Fruit fly (Drosophila melanogaster) whole organism, embryonic: ENCODE data around the gene CG43630.

Source experiments
- ATbp ChIP-seq: fragments of 200-800 bp; sonication (Bioruptor generic); optimal IDR thresholded peaks from 2 replicates; lab custom pipeline; 2017; ENCODE audit warnings: missing biosample characterization, mild to moderate bottlenecking, missing genetic modification characterization, missing genetic modification reagents
- Asciz ChIP-seq: fragments of 200-800 bp; sonication (Bioruptor generic); optimal IDR thresholded peaks from 2 replicates; lab custom pipeline; 2017; ENCODE audit warnings: missing biosample characterization, mild to moderate bottlenecking, missing genetic modification characterization, missing genetic modification reagents
- CG10209 ChIP-seq: fragments of 200-800 bp; sonication (Bioruptor generic); optimal IDR thresholded peaks from 3 replicates; lab custom pipeline; 2017; ENCODE audit warnings: missing biosample characterization, mild to moderate bottlenecking, missing genetic modification characterization, missing genetic modification reagents
- CG10979 ChIP-seq: fragments of 200-800 bp; sonication (Bioruptor generic); optimal IDR thresholded peaks from 2 replicates; lab custom pipeline; 2018; ENCODE audit warnings: missing biosample characterization, mild to moderate bottlenecking, missing genetic modification characterization, moderate library complexity
- CG11247 ChIP-seq: fragments of 200-800 bp; sonication (Bioruptor generic); IDR thresholded peaks from 2 replicates; pipeline ENCODE4 v1.3.6; 2022; ENCODE audit warnings: missing biosample characterization, missing genetic modification characterization
- CG15601 ChIP-seq: fragments of 200-800 bp; sonication (Bioruptor generic); optimal IDR thresholded peaks from 3 replicates; lab custom pipeline; 2019; ENCODE audit warnings: missing biosample characterization, mild to moderate bottlenecking, missing genetic modification characterization, moderate library complexity
- CG16815 ChIP-seq: fragments of 200-800 bp; sonication (Bioruptor generic); optimal IDR thresholded peaks from 3 replicates; lab custom pipeline; 2017; ENCODE audit warnings: missing biosample characterization, mild to moderate bottlenecking, missing genetic modification characterization
- CG16863 ChIP-seq: fragments of 200-800 bp; sonication (Bioruptor generic); optimal IDR thresholded peaks from 3 replicates; lab custom pipeline; 2016; ENCODE audit warnings: missing biosample characterization, missing genetic modification characterization
- CG17328 ChIP-seq: fragments of 200-800 bp; sonication (Bioruptor generic); IDR thresholded peaks from 2 replicates; pipeline ENCODE4 v1.3.6; 2022; ENCODE audit warnings: missing biosample characterization, missing genetic modification characterization
- CG17359 ChIP-seq: fragments of 200-800 bp; sonication (Bioruptor generic); optimal IDR thresholded peaks from 3 replicates; lab custom pipeline; 2018; ENCODE audit warnings: missing biosample characterization, mild to moderate bottlenecking, missing genetic modification characterization, moderate library complexity
- CG18599 ChIP-seq: fragments of 200-800 bp; sonication (Bioruptor generic); optimal IDR thresholded peaks from 3 replicates; lab custom pipeline; 2017; ENCODE audit warnings: missing biosample characterization, missing genetic modification characterization, mild to moderate bottlenecking, moderate library complexity, missing genetic modification reagents
- CG2889 ChIP-seq: fragments of 200-800 bp; sonication (Bioruptor generic); IDR thresholded peaks from 3 replicates; pipeline ENCODE4 v1.3.6; 2022; ENCODE audit warnings: missing biosample characterization, missing genetic modification characterization
- CG3065 ChIP-seq: fragments of 200-800 bp; sonication (Bioruptor generic); optimal IDR thresholded peaks from 2 replicates; lab custom pipeline; 2016; ENCODE audit warnings: missing biosample characterization, missing genetic modification characterization
- CG3163 ChIP-seq: fragments of 200-800 bp; sonication (Bioruptor generic); optimal IDR thresholded peaks from 3 replicates; lab custom pipeline; 2016; ENCODE audit warnings: missing biosample characterization, missing genetic modification characterization
- CG33213 ChIP-seq: fragments of 200-800 bp; sonication (Bioruptor generic); optimal IDR thresholded peaks from 3 replicates; lab custom pipeline; 2016; ENCODE audit warnings: missing biosample characterization, missing genetic modification characterization
- CG7357 ChIP-seq: fragments of 200-800 bp; sonication (Bioruptor generic); IDR thresholded peaks from 3 replicates; pipeline ENCODE4 v1.3.6; 2022; ENCODE audit warnings: missing biosample characterization, missing genetic modification characterization
- CG7963 ChIP-seq: fragments of 200-800 bp; sonication (Bioruptor generic); IDR thresholded peaks from 3 replicates; pipeline ENCODE4 v1.3.6; 2022; ENCODE audit warnings: missing biosample characterization, missing genetic modification characterization; ENCODE audit not compliant: partially characterized antibody
- CG8388 ChIP-seq: fragments of 200-800 bp; sonication (Bioruptor generic); optimal IDR thresholded peaks from 2 replicates; lab custom pipeline; 2019; ENCODE audit warnings: missing biosample characterization, mild to moderate bottlenecking, missing genetic modification characterization, moderate library complexity
- CG8765 ChIP-seq: fragments of 200-800 bp; sonication (Bioruptor generic); IDR thresholded peaks from 2 replicates; pipeline ENCODE4 v1.3.6; 2022; ENCODE audit warnings: missing biosample characterization, missing genetic modification characterization
- CG8924 ChIP-seq: fragments of 200-800 bp; optimal IDR thresholded peaks from 3 replicates; lab custom pipeline; 2019; ENCODE audit warnings: missing biosample characterization, mild to moderate bottlenecking, missing genetic modification characterization, moderate library complexity
- CG9797 ChIP-seq: fragments of 200-800 bp; sonication (Bioruptor generic); optimal IDR thresholded peaks from 3 replicates; lab custom pipeline; 2018; ENCODE audit warnings: missing biosample characterization, mild to moderate bottlenecking, missing genetic modification characterization
- CG9932 ChIP-seq: fragments of 200-800 bp; sonication (Bioruptor generic); IDR thresholded peaks from 2 replicates; pipeline ENCODE4 v1.3.6; 2022; ENCODE audit warnings: missing biosample characterization, missing genetic modification characterization
- Dp ChIP-seq: fragments of 200-800 bp; sonication (Bioruptor generic); optimal IDR thresholded peaks from 2 replicates; lab custom pipeline; 2018; ENCODE audit warnings: missing biosample characterization, mild to moderate bottlenecking, missing genetic modification characterization, moderate library complexity
- E2f2 ChIP-seq: fragments of 200-800 bp; sonication (Bioruptor generic); IDR thresholded peaks from 2 replicates; pipeline ENCODE4 v1.3.6; 2022; ENCODE audit warnings: missing biosample characterization, missing genetic modification characterization
- Gug ChIP-seq: fragments of 200-800 bp; sonication (Bioruptor generic); IDR thresholded peaks from 4 replicates; pipeline ENCODE4 v1.3.6; 2022; ENCODE audit warnings: missing biosample characterization, missing genetic modification characterization
- H2.0 ChIP-seq: fragments of 200-800 bp; sonication (Bioruptor generic); IDR thresholded peaks from 2 replicates; pipeline ENCODE4 v1.3.6; 2022; ENCODE audit warnings: missing biosample characterization, missing genetic modification characterization
- Hmr ChIP-seq: fragments of 200-800 bp; sonication (Bioruptor generic); optimal IDR thresholded peaks from 3 replicates; lab custom pipeline; 2017; ENCODE audit warnings: mild to moderate bottlenecking, missing biosample characterization, missing genetic modification reagents, missing genetic modification characterization
- Jarid2 ChIP-seq: fragments of 200-800 bp; sonication (Bioruptor generic); optimal IDR thresholded peaks from 3 replicates; lab custom pipeline; 2017; ENCODE audit warnings: mild to moderate bottlenecking, missing biosample characterization, missing genetic modification reagents, missing genetic modification characterization
- MBD-R2 ChIP-seq: fragments of 200-800 bp; sonication (Bioruptor generic); IDR thresholded peaks from 2 replicates; pipeline ENCODE4 v1.3.6; 2022; ENCODE audit warnings: missing biosample characterization, missing genetic modification characterization
- MESR4 ChIP-seq: fragments of 200-800 bp; sonication (Bioruptor generic); optimal IDR thresholded peaks from 2 replicates; lab custom pipeline; 2018; ENCODE audit warnings: missing biosample characterization, mild to moderate bottlenecking, missing genetic modification characterization, moderate library complexity
- Med ChIP-seq: fragments of 200-800 bp; sonication (Bioruptor generic); peaks from one replicate; lab custom pipeline; 2016; ENCODE audit warnings: missing biosample characterization, missing genetic modification characterization, mild to moderate bottlenecking, inconsistent platforms, moderate library complexity
- Myb ChIP-seq: fragments of 200-800 bp; sonication (Bioruptor generic); optimal IDR thresholded peaks from 2 replicates; lab custom pipeline; 2016; ENCODE audit warnings: missing biosample characterization, missing genetic modification characterization
- Rfx ChIP-seq: fragments of 200-800 bp; sonication (Bioruptor generic); IDR thresholded peaks from 2 replicates; pipeline ENCODE4 v1.3.6; 2022; ENCODE audit warnings: missing biosample characterization, missing genetic modification characterization
- Xbp1 ChIP-seq: fragments of 200-800 bp; sonication (Bioruptor generic); optimal IDR thresholded peaks from 3 replicates; lab custom pipeline; 2016; ENCODE audit warnings: missing biosample characterization, mild to moderate bottlenecking, missing genetic modification characterization
- btn ChIP-seq: fragments of 200-800 bp; sonication (Bioruptor generic); optimal IDR thresholded peaks from 2 replicates; lab custom pipeline; 2016; ENCODE audit warnings: missing biosample characterization, missing genetic modification characterization
- dmrt11E ChIP-seq: fragments of 200-800 bp; sonication (Bioruptor generic); optimal IDR thresholded peaks from 3 replicates; lab custom pipeline; 2018; ENCODE audit warnings: missing biosample characterization, mild to moderate bottlenecking, missing genetic modification characterization, moderate library complexity
- ems ChIP-seq: fragments of 200-800 bp; sonication (Bioruptor generic); optimal IDR thresholded peaks from 3 replicates; lab custom pipeline; 2016; ENCODE audit warnings: missing biosample characterization, missing genetic modification characterization
- gem ChIP-seq: fragments of 200-800 bp; sonication (Bioruptor generic); optimal IDR thresholded peaks from 2 replicates; lab custom pipeline; 2019; ENCODE audit warnings: missing biosample characterization, mild to moderate bottlenecking, missing genetic modification characterization, moderate library complexity
- gfzf ChIP-seq: fragments of 200-800 bp; sonication (Bioruptor generic); optimal IDR thresholded peaks from 2 replicates; lab custom pipeline; 2016; ENCODE audit warnings: missing biosample characterization, mild to moderate bottlenecking, missing genetic modification characterization, moderate library complexity
- nmo ChIP-seq: fragments of 200-800 bp; sonication (Bioruptor generic); optimal IDR thresholded peaks from 2 replicates; lab custom pipeline; 2018; ENCODE audit warnings: missing biosample characterization, mild to moderate bottlenecking, missing genetic modification characterization, moderate library complexity
- pan ChIP-seq, 4 experiments: fragments of >200 bp in 3 of 4; fragments of 200-800 bp in 1 of 4; sonication (Bioruptor generic) in 1 of 4; optimal IDR thresholded peaks in 3 of 4; IDR thresholded peaks in 1 of 4; 2 replicates each; pipeline versions ENCODE4 v1.3.6 to Lab custom; 2017 to 2022; ENCODE audit warnings: missing biosample characterization in 2 of 4, missing genetic modification characterization in 2 of 4, mixed read lengths in 1 of 4
- peb ChIP-seq: fragments of 200-800 bp; sonication (Bioruptor generic); IDR thresholded peaks from 2 replicates; pipeline ENCODE4 v1.3.6; 2022; ENCODE audit warnings: missing biosample characterization, missing genetic modification characterization
- prd ChIP-seq, 3 experiments: fragments of >200 bp in 2 of 3; fragments of 200-800 bp in 1 of 3; sonication (Bioruptor generic) in 1 of 3; optimal IDR thresholded peaks in 2 of 3; IDR thresholded peaks in 1 of 3; 2 replicates in 2 of 3; 3 replicates in 1 of 3; pipeline versions ENCODE4 v1.3.6 to Lab custom; 2017 to 2022; ENCODE audit warnings: missing biosample characterization in 1 of 3, missing genetic modification characterization in 1 of 3
- pzg ChIP-seq: fragments of 200-800 bp; sonication (Bioruptor generic); optimal IDR thresholded peaks from 3 replicates; lab custom pipeline; 2018; ENCODE audit warnings: missing biosample characterization, mild to moderate bottlenecking, missing genetic modification characterization, moderate library complexity
- sima ChIP-seq: fragments of 200-800 bp; sonication (Bioruptor generic); optimal IDR thresholded peaks from 2 replicates; lab custom pipeline; 2016; ENCODE audit warnings: missing biosample characterization, missing genetic modification characterization
- stwl ChIP-seq: fragments of 200-800 bp; sonication (Bioruptor generic); optimal IDR thresholded peaks from 3 replicates; lab custom pipeline; 2018; ENCODE audit warnings: missing biosample characterization, mild to moderate bottlenecking, missing genetic modification characterization, moderate library complexity
- tap ChIP-seq: fragments of 200-800 bp; optimal IDR thresholded peaks from 3 replicates; lab custom pipeline; 2019; ENCODE audit warnings: missing biosample characterization, mild to moderate bottlenecking, missing genetic modification characterization, moderate library complexity
- trem ChIP-seq: fragments of 200-800 bp; optimal IDR thresholded peaks from 3 replicates; lab custom pipeline; 2019; ENCODE audit warnings: missing biosample characterization, mild to moderate bottlenecking, missing genetic modification characterization, moderate library complexity

CG43630 gene

dm6 chr3R:12681275-12681674 is 5.2 kb upstream of the CG43630 start, which contains the start of gene Cyp313a4:
TSS of gene Cyp313a4 (minus strand) at chr3R:12681375.
- no peak for TF ChIP-seq H2.0
- no peak for TF ChIP-seq CG2889 (GFP tag; lab: Robert Waterston, UW)
- TF ChIP-seq CG8765 (GFP tag; lab: Robert Waterston, UW), result no peak
- no peak for TF ChIP-seq Jarid2 (GFP tag; lab: Kevin White, UChicago)
- TF ChIP-seq ems (GFP tag; lab: Kevin White, UChicago), result no peak
- TF ChIP-seq tap (tag; lab: Kevin White, UChicago), result no peak
- no peak for TF ChIP-seq dmrt11E
- TF ChIP-seq CG17328, result no peak
- TF ChIP-seq peb (GFP tag; lab: Robert Waterston, UW), result no peak
- no peak for TF ChIP-seq ATbp
- TF ChIP-seq CG3065, result no peak
- no peak for TF ChIP-seq CG11247
- TF ChIP-seq btn, result no peak
- no peak for TF ChIP-seq gem (tag; lab: Kevin White, UChicago)

dm6 chr3R:12678850-12679249 is 2.8 kb upstream of the CG43630 start, which contains the start of gene mbo:
TSS of gene mbo (minus strand) at chr3R:12679052.
- TF ChIP-seq CG15601 (peak; percentile 74), sima (GFP tag; lab: Kevin White, UChicago) (no peak), Dp (GFP tag; lab: Kevin White, UChicago) (peak; percentile 36), E2f2 (GFP tag; lab: Robert Waterston, UW) (peak; percentile 35; the same call in 1 of the 2 replicates), CG8388 (GFP tag; lab: Kevin White, UChicago) (no peak), Myb (GFP tag; lab: Kevin White, UChicago) (peak; percentile 13), gfzf (peak; percentile 76), MESR4 (GFP tag; lab: Kevin White, UChicago) (peak; percentile 38), dmrt11E (no peak), trem (tag; lab: Kevin White, UChicago) (peak; percentile 34), CG9797 (GFP tag; lab: Kevin White, UChicago) (peak; percentile 55), Med (GFP tag; lab: Kevin White, UChicago) (peak; percentile 3), CG10979 (tag; lab: Kevin White, UChicago) (no peak), stwl (peak; percentile 85), pzg (peak; percentile 25), MBD-R2 (GFP tag; lab: Robert Waterston, UW) (peak; percentile 81)

DNA sequence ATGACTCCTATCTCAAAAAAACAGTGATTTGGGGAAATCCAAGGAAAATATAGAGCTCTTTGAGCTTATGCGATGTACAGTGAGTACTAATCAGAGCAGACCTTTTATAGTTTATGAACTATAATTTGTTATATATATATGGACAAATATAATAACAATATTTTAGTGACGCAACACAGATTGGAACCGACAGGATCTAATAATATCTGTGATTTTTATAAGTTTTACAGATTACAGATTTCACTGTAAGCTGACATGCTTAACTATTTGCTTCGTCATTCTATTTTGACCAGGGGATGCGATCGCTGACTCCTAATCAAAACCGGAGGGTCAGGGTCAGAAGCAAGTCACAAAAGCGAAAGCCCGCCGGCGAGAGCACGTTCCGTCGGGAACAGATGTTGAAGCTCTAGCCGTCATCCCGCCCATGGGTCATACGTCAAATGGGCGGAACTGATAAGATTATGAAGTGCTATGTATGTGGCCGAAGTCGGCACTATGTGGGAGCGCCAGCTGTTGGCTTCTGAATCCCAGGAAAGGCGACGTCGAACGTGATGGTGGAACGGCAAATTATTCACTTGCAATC is 1.9 kb downstream of the CG43630 start, which contains the start of gene Gnmt:
Gene Gnmt, plus strand, starts transcription at position 568 of the 583 bp plus-strand sequence.
- TF ChIP-seq CG33213, result no peak
- no peak for TF ChIP-seq CG3163 (GFP tag; lab: Kevin White, UChicago)
- TF ChIP-seq CG7357 (GFP tag; lab: Robert Waterston, UW), result no peak
- no peak for TF ChIP-seq prd (optimal IDR thresholded peaks at IDR 0.05; lab: Kevin White, UChicago)
- 0 out of 3 replicates have a peak, but pooled peaks have one; percentile 12 for TF ChIP-seq prd (GFP tag; IDR thresholded peaks at IDR 0.05; lab: Robert Waterston, UW)
- no peak for TF ChIP-seq Gug (GFP tag; lab: Robert Waterston, UW)
- no peak for TF ChIP-seq CG9932
- TF ChIP-seq Xbp1 (GFP tag; lab: Kevin White, UChicago), result peak; percentile 4
- TF ChIP-seq CG8924 (tag; lab: Kevin White, UChicago), result no peak
- TF ChIP-seq Hmr (GFP tag; lab: Kevin White, UChicago), result peak; percentile 21
- TF ChIP-seq Asciz (GFP tag; lab: Kevin White, UChicago), result no peak
- TF ChIP-seq CG18599 (GFP tag; lab: Kevin White, UChicago), result peak; percentile 70
- TF ChIP-seq nmo (GFP tag; lab: Kevin White, UChicago), result peak; percentile 5
- no peak for TF ChIP-seq CG17359 (tag; lab: Kevin White, UChicago)
- no peak for TF ChIP-seq CG16863 (GFP tag; lab: Kevin White, UChicago)
- no peak for TF ChIP-seq CG16815
- TF ChIP-seq CG7963 (GFP tag; lab: Robert Waterston, UW), result no peak
- peak; percentile 56 for TF ChIP-seq Rfx
- TF ChIP-seq pan (optimal IDR thresholded peaks at IDR 0.05; lab: Kevin White, UChicago), result no peak
- peak in 1 of 2 experiments; percentile 16 for TF ChIP-seq pan (GFP tag; optimal IDR thresholded peaks at IDR 0.05 in 1 of 2, IDR thresholded peaks at IDR 0.05 in 1 of 2)
- no peak for TF ChIP-seq CG10209 (GFP tag; lab: Kevin White, UChicago)
